Worm (Caenorhabditis elegans): ENCODE results near the gene F40G9.19.

ce11 chrIII:159149-159548 is 14.5 kb upstream of the F40G9.19 start:
- TF ChIP-seq odd-2 (tag; optimal IDR thresholded peaks at IDR 0.05) (no peak), unc-3 (GFP tag; conservative IDR thresholded peaks at IDR 0.05) (no peak), unc-3 (tag; optimal IDR thresholded peaks at IDR 0.05) (no peak), nhr-11 (tag; optimal IDR thresholded peaks at IDR 0.05) (no peak), ceh-19 (GFP tag; optimal IDR thresholded peaks at IDR 0.05) (no peak), pqm-1 (tag; optimal IDR thresholded peaks at IDR 0.05) (no peak), pha-4 (tag; optimal IDR thresholded peaks at IDR 0.05) (no peak)
